Worm (Caenorhabditis elegans): Measurements from ENCODE around the gene gcy-37.

gcy-37 gene

DNA sequence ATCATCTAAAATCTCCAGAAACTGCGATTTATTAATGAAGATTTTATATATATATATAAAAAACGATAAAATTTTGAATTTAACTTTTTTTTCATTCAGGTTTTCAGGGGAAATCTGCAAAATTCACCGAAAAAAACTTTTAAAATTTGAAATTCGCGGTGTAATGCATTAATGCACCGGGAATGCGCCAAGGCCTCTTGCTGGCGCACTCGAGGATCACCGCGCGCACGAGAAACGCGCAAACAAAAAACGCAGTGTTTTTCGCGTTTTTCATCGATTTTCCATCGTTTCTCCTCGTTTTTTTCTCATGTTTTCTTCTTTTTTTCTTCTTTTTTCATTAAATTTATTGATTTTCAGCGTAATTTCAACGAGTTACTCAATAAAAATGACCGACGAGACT lies 18.6 kb upstream of the gcy-37 start, which contains the start of gene hrpu-2:
hrpu-2 (plus strand) TSS at position 352 of the 400 bp plus-strand sequence.
- no peak for TF ChIP-seq ztf-22 (GFP tag; optimal IDR thresholded peaks at IDR 0.05)
- peak; percentile 48 to 96 (median 80) for TF ChIP-seq lin-35 (GFP tag; optimal IDR thresholded peaks at IDR 0.05)
- peak; percentile 61 for TF ChIP-seq ceh-100 (GFP tag; IDR thresholded peaks at IDR 0.05)
- TF ChIP-seq ceh-79 (tag; optimal IDR thresholded peaks at IDR 0.05), result no peak
- peak; percentile 72 for TF ChIP-seq madf-6 (GFP tag; IDR thresholded peaks at IDR 0.05)
- TF ChIP-seq attf-3 (GFP tag; conservative IDR thresholded peaks at IDR 0.05), result peak; percentile 46; the same call in 1 of the 2 replicates
- no peak for TF ChIP-seq egrh-3 (GFP tag; IDR thresholded peaks at IDR 0.05)
- no peak for TF ChIP-seq fkh-3 (tag; optimal IDR thresholded peaks at IDR 0.05)
- TF ChIP-seq hmg-1.2 (GFP tag; IDR thresholded peaks at IDR 0.05), result peak; percentile 59
- TF ChIP-seq ceh-58 (GFP tag; IDR thresholded peaks at IDR 0.05), result no peak
- TF ChIP-seq repo-1 (tag; optimal IDR thresholded peaks at IDR 0.05), result peak; percentile 75
- TF ChIP-seq madf-10 (tag; optimal IDR thresholded peaks at IDR 0.05), result peak; percentile 30
- peak; percentile 76 for TF ChIP-seq attf-5 (GFP tag; optimal IDR thresholded peaks at IDR 0.05)
- TF ChIP-seq ztf-18 (tag; optimal IDR thresholded peaks at IDR 0.05), result peak; percentile 96
- peak; percentile 47 for TF ChIP-seq tlf-1 (GFP tag; optimal IDR thresholded peaks at IDR 0.05)
- peak; percentile 83 for TF ChIP-seq K11D2.4 (GFP tag; IDR thresholded peaks at IDR 0.05)
- TF ChIP-seq chd-7 (tag; optimal IDR thresholded peaks at IDR 0.05), result peak; percentile 25
- TF ChIP-seq lag-1 (GFP tag; IDR thresholded peaks at IDR 0.05), result no peak
- peak; percentile 57 for TF ChIP-seq ceh-91 (GFP tag; IDR thresholded peaks at IDR 0.05)
- TF ChIP-seq rpc-1 (optimal IDR thresholded peaks at IDR 0.05), result no peak
- TF ChIP-seq rpc-1 (tag; optimal IDR thresholded peaks at IDR 0.05), result no peak
- TF ChIP-seq F49E8.2 (tag; optimal IDR thresholded peaks at IDR 0.05; ENCODE audit: insufficient read depth), result peak; percentile 6
- no peak for TF ChIP-seq C17E4.6 (GFP tag; IDR thresholded peaks at IDR 0.05)
- no peak for TF ChIP-seq nhr-27 (tag; optimal IDR thresholded peaks at IDR 0.05)
- peak; percentile 1 for TF ChIP-seq hrde-1 (tag; optimal IDR thresholded peaks at IDR 0.05; ENCODE audit: borderline replicate concordance)
- peak; percentile 6 for TF ChIP-seq snpc-4 (GFP tag; optimal IDR thresholded peaks at IDR 0.05)
- peak in 2 of 4 experiments; percentile 17 to 74 for TF ChIP-seq snpc-4 (tag; optimal IDR thresholded peaks at IDR 0.05)
- no peak for TF ChIP-seq ets-4 (GFP tag; optimal IDR thresholded peaks at IDR 0.05)
- no peak for TF ChIP-seq unc-62 (GFP tag; optimal IDR thresholded peaks at IDR 0.05)
- TF ChIP-seq nfya-1 (tag; optimal IDR thresholded peaks at IDR 0.05; ENCODE audit: borderline replicate concordance, insufficient read depth), result no peak
- TF ChIP-seq F23B12.7 (tag; optimal IDR thresholded peaks at IDR 0.05; ENCODE audit: insufficient read depth), result peak; percentile 27
- TF ChIP-seq tbp1 (GFP tag; optimal IDR thresholded peaks at IDR 0.05), result peak; percentile 56
- peak; percentile 81 for TF ChIP-seq zfh-2 (GFP tag; conservative IDR thresholded peaks at IDR 0.05)
- TF ChIP-seq B0261.1 (tag; optimal IDR thresholded peaks at IDR 0.05), result no peak
- TF ChIP-seq rcor-1 (GFP tag; IDR thresholded peaks at IDR 0.05), result peak; percentile 85
- no peak for TF ChIP-seq F57A8.1 (GFP tag; optimal IDR thresholded peaks at IDR 0.05)
- peak; percentile 70 for TF ChIP-seq F33H1.4 (GFP tag; IDR thresholded peaks at IDR 0.05)
- 0 out of 2 replicates have a peak, but pooled peaks have one; percentile 8 for TF ChIP-seq madf-8 (GFP tag; conservative IDR thresholded peaks at IDR 0.05)
- no peak for TF ChIP-seq gei-17 (GFP tag; optimal IDR thresholded peaks at IDR 0.05)
- no peak for TF ChIP-seq egl-18 (GFP tag; IDR thresholded peaks at IDR 0.05)
- 0 out of 2 replicates have a peak, but pooled peaks have one; percentile 62 for TF ChIP-seq nfyb-1 (GFP tag; IDR thresholded peaks at IDR 0.05)
- peak; percentile 78 for TF ChIP-seq efl-1 (GFP tag; optimal IDR thresholded peaks at IDR 0.05)
- TF ChIP-seq let-526 (GFP tag; IDR thresholded peaks at IDR 0.05), result no peak
- TF ChIP-seq lin-26 (GFP tag; IDR thresholded peaks at IDR 0.05), result no peak
- no peak for TF ChIP-seq egl-44 (GFP tag; IDR thresholded peaks at IDR 0.05)
- TF ChIP-seq athp-1 (tag; optimal IDR thresholded peaks at IDR 0.05), result no peak
- no peak for TF ChIP-seq mes-4 (tag; optimal IDR thresholded peaks at IDR 0.05)
- no peak for TF ChIP-seq cebp-1 (GFP tag; IDR thresholded peaks at IDR 0.05)
- peak; percentile 81 for TF ChIP-seq cebp-1 (tag; optimal IDR thresholded peaks at IDR 0.05)
